Fruit fly (Drosophila melanogaster) whole organism, pupa: Measurements from ENCODE around the gene CG4161.

Source experiments
- CG10348 ChIP-seq: fragments of 200-800 bp; sonication (Bioruptor generic); IDR thresholded peaks from 2 replicates; pipeline ENCODE4 v1.3.6; 2022; ENCODE audit warnings: missing biosample characterization, missing genetic modification characterization
- CG12605 ChIP-seq: fragments of 200-800 bp; sonication (Bioruptor generic); IDR thresholded peaks from 2 replicates; pipeline ENCODE4 v1.3.6; 2022; ENCODE audit warnings: missing biosample characterization, missing genetic modification characterization
- CG13204 ChIP-seq: fragments of 200-800 bp; sonication (Bioruptor generic); optimal IDR thresholded peaks from 2 replicates; lab custom pipeline; 2018; ENCODE audit warnings: missing biosample characterization, mild to moderate bottlenecking, missing genetic modification characterization, moderate library complexity
- CG14655 ChIP-seq: fragments of 200-800 bp; sonication (Bioruptor generic); optimal IDR thresholded peaks from 3 replicates; lab custom pipeline; 2017; ENCODE audit warnings: mild to moderate bottlenecking, missing biosample characterization, missing genetic modification reagents, missing genetic modification characterization
- CG15710 ChIP-seq: fragments of 200-800 bp; sonication (Bioruptor generic); optimal IDR thresholded peaks from 2 replicates; lab custom pipeline; 2018; ENCODE audit warnings: missing biosample characterization, mild to moderate bottlenecking, missing genetic modification characterization, moderate library complexity
- CG17806 ChIP-seq: fragments of 200-800 bp; sonication (Bioruptor generic); optimal IDR thresholded peaks from 2 replicates; lab custom pipeline; 2018; ENCODE audit warnings: missing biosample characterization, mild to moderate bottlenecking, missing genetic modification characterization, moderate library complexity
- CG32121 ChIP-seq: fragments of 200-800 bp; sonication (Bioruptor generic); IDR thresholded peaks from 2 replicates; pipeline ENCODE4 v1.3.6; 2022; ENCODE audit warnings: missing biosample characterization, missing genetic modification characterization
- CG34367 ChIP-seq: fragments of 200-800 bp; sonication (Bioruptor generic); optimal IDR thresholded peaks from 2 replicates; lab custom pipeline; 2018; ENCODE audit warnings: missing biosample characterization, mild to moderate bottlenecking, missing genetic modification characterization
- CG4496 ChIP-seq: fragments of 200-800 bp; sonication (Bioruptor generic); IDR thresholded peaks from 3 replicates; pipeline ENCODE4 v1.3.6; 2022; ENCODE audit warnings: missing biosample characterization, missing genetic modification characterization
- CG8159 ChIP-seq: fragments of 200-800 bp; sonication (Bioruptor generic); optimal IDR thresholded peaks from 3 replicates; lab custom pipeline; 2018; ENCODE audit warnings: missing biosample characterization, mild to moderate bottlenecking, missing genetic modification characterization, moderate library complexity
- CG8301 ChIP-seq: fragments of 200-800 bp; sonication (Bioruptor generic); optimal IDR thresholded peaks from 2 replicates; lab custom pipeline; 2018; ENCODE audit warnings: missing biosample characterization, mild to moderate bottlenecking, missing genetic modification characterization
- CG9948 ChIP-seq: fragments of 200-800 bp; sonication (Bioruptor generic); optimal IDR thresholded peaks from 2 replicates; lab custom pipeline; 2018; ENCODE audit warnings: missing biosample characterization, mild to moderate bottlenecking, missing genetic modification characterization, moderate library complexity
- D1 ChIP-seq: fragments of 200-800 bp; sonication (Bioruptor generic); optimal IDR thresholded peaks from 2 replicates; lab custom pipeline; 2018; ENCODE audit warnings: missing biosample characterization, mild to moderate bottlenecking, missing genetic modification characterization, moderate library complexity
- EcR ChIP-seq: fragments of 200-800 bp; sonication (Bioruptor generic); optimal IDR thresholded peaks from 3 replicates; lab custom pipeline; 2019; ENCODE audit warnings: missing biosample characterization, missing genetic modification characterization, mild to moderate bottlenecking, moderate library complexity, missing genetic modification reagents
- Ets98B ChIP-seq: fragments of 200-800 bp; sonication (Bioruptor generic); IDR thresholded peaks from 2 replicates; pipeline ENCODE4 v1.3.6; 2022; ENCODE audit warnings: missing biosample characterization, missing genetic modification characterization
- Pif1A ChIP-seq: fragments of 200-800 bp; sonication (Bioruptor generic); optimal IDR thresholded peaks from 3 replicates; lab custom pipeline; 2016; ENCODE audit warnings: missing biosample characterization, missing genetic modification characterization
- Pif1B ChIP-seq: fragments of 200-800 bp; sonication (Bioruptor generic); optimal IDR thresholded peaks from 3 replicates; lab custom pipeline; 2016; ENCODE audit warnings: missing biosample characterization, missing genetic modification characterization
- Snoo ChIP-seq: fragments of 200-800 bp; sonication (Bioruptor generic); optimal IDR thresholded peaks from 3 replicates; lab custom pipeline; 2017; ENCODE audit warnings: missing biosample characterization, mild to moderate bottlenecking, missing genetic modification characterization, inconsistent platforms
- fd96Ca ChIP-seq: fragments of 200-800 bp; sonication (Bioruptor generic); IDR thresholded peaks from 3 replicates; pipeline ENCODE4 v1.3.6; 2022; ENCODE audit warnings: missing biosample characterization, missing genetic modification characterization
- gl ChIP-seq: fragments of 200-800 bp; sonication (Bioruptor generic); optimal IDR thresholded peaks from 2 replicates; lab custom pipeline; 2018; ENCODE audit warnings: missing biosample characterization, mild to moderate bottlenecking, missing genetic modification characterization
- rn ChIP-seq: fragments of 200-800 bp; sonication (Bioruptor generic); IDR thresholded peaks from 2 replicates; pipeline ENCODE4 v1.3.6; 2022; ENCODE audit warnings: missing biosample characterization, missing genetic modification characterization

CG4161 gene

dm6 chr2L:15441852-15442549, 8.9 kb downstream of the CG4161 start:
- TF ChIP-seq CG15710 (tag; lab: Kevin White, UChicago): peak; percentile 8
- no peak for TF ChIP-seq Pif1B (GFP tag; lab: Kevin White, UChicago)
- peak; percentile 34 for TF ChIP-seq CG8159 (tag; lab: Kevin White, UChicago)
- TF ChIP-seq, all 21 proteins: peak for 2

DNA sequence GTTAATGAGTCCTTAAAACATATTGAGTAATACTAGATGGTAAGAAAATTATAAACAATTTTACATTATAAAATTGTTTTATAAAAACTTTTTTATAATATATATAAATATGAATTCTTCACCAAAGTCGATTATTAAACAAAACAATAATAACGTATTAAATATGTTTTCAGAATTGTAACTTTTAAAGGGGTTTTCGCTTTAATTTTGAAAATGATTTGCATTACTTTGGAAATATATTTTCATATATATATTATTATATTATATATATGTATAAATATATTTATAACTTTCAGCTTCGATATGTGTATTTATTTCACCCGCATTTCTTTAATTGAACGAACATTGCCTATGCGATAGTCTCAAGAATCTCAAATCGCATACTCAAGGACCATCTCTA, 25.0 kb downstream of the CG4161 start:
- TF ChIP-seq Snoo (tag; lab: Kevin White, UChicago): peak; percentile 1
- no peak for TF ChIP-seq CG17806
- TF ChIP-seq CG34367: no peak
- TF ChIP-seq CG15710 (tag; lab: Kevin White, UChicago): peak; percentile 33
- TF ChIP-seq CG9948: peak; percentile 2
- TF ChIP-seq CG13204: no peak
- TF ChIP-seq CG8301 (tag; lab: Kevin White, UChicago): no peak
- TF ChIP-seq CG32121 (GFP tag; lab: Robert Waterston, UW): no peak
- no peak for TF ChIP-seq CG4496
- no peak for TF ChIP-seq D1
- no peak for TF ChIP-seq Pif1A (GFP tag; lab: Kevin White, UChicago)
- peak; percentile 37 for TF ChIP-seq CG8159 (tag; lab: Kevin White, UChicago)

DNA sequence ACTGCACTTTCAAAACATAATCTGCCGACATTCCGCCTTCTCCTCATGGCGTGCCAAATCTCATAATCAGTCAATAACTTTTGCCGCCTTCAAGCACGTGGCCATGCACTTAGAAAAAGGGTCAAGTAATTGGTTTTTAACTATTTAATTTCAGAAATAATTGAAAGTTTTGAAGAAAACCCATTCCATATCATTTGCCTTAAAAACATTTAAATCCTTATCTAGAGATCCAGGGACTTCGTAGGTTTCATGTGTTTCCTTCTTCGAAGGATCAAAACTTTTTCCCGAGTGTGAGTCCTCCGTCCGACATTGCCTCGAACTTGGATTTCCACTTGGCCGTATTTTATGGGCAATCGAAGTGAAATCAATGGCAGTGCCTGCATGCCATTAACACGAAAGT, 25.8 kb downstream of the CG4161 start:
- TF ChIP-seq CG15710 (tag; lab: Kevin White, UChicago): peak; percentile 52
- no peak for TF ChIP-seq CG10348 (GFP tag; lab: Robert Waterston, UW)
- TF ChIP-seq Pif1B (GFP tag; lab: Kevin White, UChicago): peak; percentile 32
- peak; percentile 1 for TF ChIP-seq CG8301 (tag; lab: Kevin White, UChicago)
- no peak for TF ChIP-seq D1
- peak; percentile 66 for TF ChIP-seq CG17806
- TF ChIP-seq CG14655 (GFP tag; lab: Kevin White, UChicago): peak; percentile 32
- TF ChIP-seq gl (tag; lab: Kevin White, UChicago): peak; percentile 14
- no peak for TF ChIP-seq CG12605
- TF ChIP-seq CG9948: peak; percentile 61
- peak; percentile 24 for TF ChIP-seq CG34367
- TF ChIP-seq CG4496: no peak
- peak; percentile 13 for TF ChIP-seq Pif1A (GFP tag; lab: Kevin White, UChicago)
- TF ChIP-seq rn: no peak
- TF ChIP-seq CG13204: no peak
- no peak for TF ChIP-seq EcR
- TF ChIP-seq CG32121 (GFP tag; lab: Robert Waterston, UW): no peak
- no peak for TF ChIP-seq Ets98B (GFP tag; lab: Robert Waterston, UW)
- TF ChIP-seq CG8159 (tag; lab: Kevin White, UChicago): peak; percentile 74
- no peak for TF ChIP-seq fd96Ca (GFP tag; lab: Robert Waterston, UW)
- peak; percentile 19 for TF ChIP-seq Snoo (tag; lab: Kevin White, UChicago)

dm6 chr2L:15462998-15463397, 29.9 kb downstream of the CG4161 start:
- TF ChIP-seq rn: no peak
- no peak for TF ChIP-seq CG12605
- no peak for TF ChIP-seq CG34367
- TF ChIP-seq CG10348 (GFP tag; lab: Robert Waterston, UW): no peak
- no peak for TF ChIP-seq CG15710 (tag; lab: Kevin White, UChicago)
- no peak for TF ChIP-seq CG9948
- no peak for TF ChIP-seq CG8159 (tag; lab: Kevin White, UChicago)
- no peak for TF ChIP-seq CG8301 (tag; lab: Kevin White, UChicago)
- TF ChIP-seq CG17806: no peak
- no peak for TF ChIP-seq CG32121 (GFP tag; lab: Robert Waterston, UW)

- no peak for TF ChIP-seq CG15710 (tag; lab: Kevin White, UChicago)
- TF ChIP-seq CG9948: peak; percentile 21
- peak; percentile 57 for TF ChIP-seq CG17806
- TF ChIP-seq D1: no peak
- TF ChIP-seq Snoo (tag; lab: Kevin White, UChicago): peak; percentile 50
- no peak for TF ChIP-seq gl (tag; lab: Kevin White, UChicago)
- TF ChIP-seq Pif1B (GFP tag; lab: Kevin White, UChicago): peak; percentile 4
- TF ChIP-seq CG8159 (tag; lab: Kevin White, UChicago): peak; percentile 58
Measured at dm6 chr2L:15463515-15463914, 30.4 kb downstream of the CG4161 start.

- no peak for TF ChIP-seq CG8159 (tag; lab: Kevin White, UChicago)
- TF ChIP-seq CG32121 (GFP tag; lab: Robert Waterston, UW): no peak
- no peak for TF ChIP-seq EcR
- peak; percentile 11 for TF ChIP-seq CG9948
Measured at dm6 chr2L:15465121-15465520, 32.0 kb downstream of the CG4161 start.

DNA sequence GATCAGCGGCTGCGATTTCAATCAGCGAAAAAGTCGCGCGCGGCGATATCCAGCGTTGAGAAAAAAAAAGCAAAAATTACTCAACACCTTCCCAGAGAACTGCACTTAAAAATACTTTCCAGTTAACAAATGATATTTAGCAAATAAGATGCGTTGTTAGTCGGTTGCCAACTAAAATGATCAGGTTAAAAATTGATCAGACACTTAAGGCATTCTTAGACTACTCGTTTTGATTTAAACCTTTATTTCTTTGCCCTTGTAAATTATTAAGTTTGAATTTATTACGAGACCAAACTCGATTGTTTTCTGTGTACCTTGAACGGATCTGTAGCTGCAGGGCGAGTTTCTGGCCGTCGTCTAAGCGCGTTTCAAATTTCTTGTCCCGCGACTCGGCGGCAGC, 32.8 kb downstream of the CG4161 start:
- TF ChIP-seq CG12605: peak; percentile 52
- peak; percentile 66 for TF ChIP-seq CG8301 (tag; lab: Kevin White, UChicago)
- no peak for TF ChIP-seq fd96Ca (GFP tag; lab: Robert Waterston, UW)
- no peak for TF ChIP-seq D1
- TF ChIP-seq CG14655 (GFP tag; lab: Kevin White, UChicago): peak; percentile 67
- TF ChIP-seq gl (tag; lab: Kevin White, UChicago): no peak
- TF ChIP-seq Pif1A (GFP tag; lab: Kevin White, UChicago): peak; percentile 16
- 0 out of 2 replicates have a peak, but pooled peaks have one; percentile 11 for TF ChIP-seq Ets98B (GFP tag; lab: Robert Waterston, UW)
- peak; percentile 50; the same call in 1 of the 2 replicates for TF ChIP-seq CG32121 (GFP tag; lab: Robert Waterston, UW)
- no peak for TF ChIP-seq CG10348 (GFP tag; lab: Robert Waterston, UW)
- TF ChIP-seq Pif1B (GFP tag; lab: Kevin White, UChicago): no peak
- no peak for TF ChIP-seq CG34367
- peak; percentile 8 for TF ChIP-seq CG9948
- TF ChIP-seq CG13204: no peak
- peak; percentile 38; the same call in 1 of the 3 replicates for TF ChIP-seq CG4496
- TF ChIP-seq EcR: no peak
- peak; percentile 5 for TF ChIP-seq Snoo (tag; lab: Kevin White, UChicago)
- no peak for TF ChIP-seq CG8159 (tag; lab: Kevin White, UChicago)
- no peak for TF ChIP-seq rn
- TF ChIP-seq CG17806: no peak
